Worm (Caenorhabditis elegans) whole organism, L4/young adult: Measurements from ENCODE around the gene Y105C5B.19.

Experiments
- dao-5 ChIP-seq: sonication (generic microtip); optimal IDR thresholded peaks from 2 replicates; lab custom pipeline; 2016; ENCODE audit warnings: missing genotype, missing genetic modification characterization, moderate library complexity, missing compliant biosample characterization
- him-1 ChIP-seq: sonication (generic microtip); optimal IDR thresholded peaks from 2 replicates; lab custom pipeline; 2016; ENCODE audit warnings: missing genotype, missing genetic modification reagents, missing genetic modification characterization, missing compliant biosample characterization

- TF ChIP-seq dao-5 (tag; lab: Kevin White, UChicago): no peak
- no peak for TF ChIP-seq him-1 (tag; lab: Kevin White, UChicago)
These were observed 38.7 kb upstream of the Y105C5B.19 start for ce11 chrIV:16022438-16022837.
